Worm (Caenorhabditis elegans): ENCODE data around the gene melo-3.

melo-3 gene

DNA sequence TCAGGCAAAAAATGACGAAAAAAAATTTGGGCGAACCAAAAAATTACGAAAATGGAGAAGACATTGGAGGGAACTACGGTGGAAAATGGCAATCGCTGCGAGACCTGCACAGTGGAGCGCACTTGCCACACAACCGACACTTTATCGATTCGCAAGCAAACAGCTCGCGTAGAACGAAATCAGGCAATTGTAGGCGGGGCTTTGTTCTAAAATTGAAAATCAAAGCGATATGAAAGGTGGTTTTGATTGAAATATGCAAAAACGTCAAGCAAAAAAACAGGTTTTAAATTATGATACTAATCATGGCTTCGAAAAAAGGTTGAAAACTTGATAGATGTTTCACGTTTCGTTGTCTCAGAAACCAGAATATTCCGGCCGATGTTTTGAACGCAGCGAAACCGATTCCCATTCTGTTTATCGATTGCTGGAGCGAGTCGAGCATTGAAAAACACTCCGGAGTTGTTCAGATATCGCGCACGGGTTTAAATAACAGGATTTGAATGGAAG lies 34.4 kb downstream of the melo-3 start, which contains the start of the genes fib-1 and mut-15:
fib-1 (minus strand) TSS at position 40 of the 507 bp plus-strand sequence.
mut-15 (plus strand) TSS at position 360 of the 507 bp plus-strand sequence.
- TF ChIP-seq ceh-13 (GFP tag; optimal IDR thresholded peaks at IDR 0.05) (peak; percentile 41), hmg-4 (GFP tag; optimal IDR thresholded peaks at IDR 0.05) (peak; percentile 48), ets-7 (tag; optimal IDR thresholded peaks at IDR 0.05) (peak; percentile 60), B0310.2 (tag; optimal IDR thresholded peaks at IDR 0.05) (peak; percentile 24), tra-4 (tag; optimal IDR thresholded peaks at IDR 0.05) (no peak), F13C5.2 (tag; optimal IDR thresholded peaks at IDR 0.05) (peak; percentile 86), aly-1 (tag; optimal IDR thresholded peaks at IDR 0.05) (no peak)

DNA sequence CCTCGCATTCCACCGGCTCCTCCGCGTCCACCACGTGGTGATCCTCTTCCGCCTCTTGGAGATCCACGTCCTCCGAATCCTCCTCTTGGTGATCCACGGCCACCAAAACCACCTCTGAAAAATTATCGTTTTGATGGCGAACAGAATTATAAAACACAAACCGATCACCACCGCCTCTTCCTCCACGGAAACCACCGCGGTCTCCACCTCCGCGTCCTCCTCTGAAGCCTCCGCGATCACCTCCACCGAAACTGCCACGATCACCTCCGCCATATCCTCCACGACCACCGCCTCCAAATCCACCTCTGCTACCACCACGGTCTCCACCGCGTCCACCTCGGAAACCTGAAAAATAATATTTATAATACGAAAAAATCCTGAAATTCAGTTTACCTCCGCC lies 35.1 kb downstream of the melo-3 start:
- TF ChIP-seq ceh-36 (tag; optimal IDR thresholded peaks at IDR 0.05) = no peak
- TF ChIP-seq hmg-4 (GFP tag; optimal IDR thresholded peaks at IDR 0.05) = no peak

DNA sequence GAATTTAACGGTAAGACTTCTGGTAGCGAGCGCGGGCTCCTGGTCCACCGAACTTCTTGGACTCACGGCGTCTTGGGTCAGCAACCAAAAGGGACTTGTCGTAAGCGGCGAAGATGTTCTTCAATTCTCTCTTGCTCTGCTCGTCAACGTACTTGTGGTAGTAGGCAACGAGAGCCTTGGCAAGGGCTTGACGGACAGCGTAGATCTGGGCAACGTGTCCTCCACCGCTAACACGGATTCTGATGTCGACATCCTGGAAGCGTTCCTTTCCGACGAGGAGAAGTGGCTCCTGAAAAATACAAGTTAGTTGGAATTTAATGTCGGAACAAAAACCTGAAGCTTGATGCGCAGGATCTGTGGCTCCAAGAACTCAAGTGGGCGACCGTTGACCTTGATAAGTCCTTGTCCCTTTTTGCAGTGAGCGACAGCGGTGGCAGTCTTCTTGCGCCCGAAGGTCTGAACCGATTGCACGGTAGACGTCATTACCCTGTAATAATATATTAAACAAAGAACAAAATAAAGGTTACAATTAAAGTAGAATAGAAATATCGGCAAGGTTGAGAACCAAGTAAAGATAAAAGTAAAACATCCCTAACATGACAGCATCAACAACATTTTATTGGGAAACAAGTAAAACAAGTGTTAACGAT lies 36.5 kb downstream of the melo-3 start, which contains the start of gene rps-16:
rps-16 (minus strand) TSS at position 487 of the 650 bp plus-strand sequence.
- TF ChIP-seq ama-1 (optimal IDR thresholded peaks at IDR 0.05) (peak; percentile 33), hmg-4 (GFP tag; optimal IDR thresholded peaks at IDR 0.05) (no peak)

DNA sequence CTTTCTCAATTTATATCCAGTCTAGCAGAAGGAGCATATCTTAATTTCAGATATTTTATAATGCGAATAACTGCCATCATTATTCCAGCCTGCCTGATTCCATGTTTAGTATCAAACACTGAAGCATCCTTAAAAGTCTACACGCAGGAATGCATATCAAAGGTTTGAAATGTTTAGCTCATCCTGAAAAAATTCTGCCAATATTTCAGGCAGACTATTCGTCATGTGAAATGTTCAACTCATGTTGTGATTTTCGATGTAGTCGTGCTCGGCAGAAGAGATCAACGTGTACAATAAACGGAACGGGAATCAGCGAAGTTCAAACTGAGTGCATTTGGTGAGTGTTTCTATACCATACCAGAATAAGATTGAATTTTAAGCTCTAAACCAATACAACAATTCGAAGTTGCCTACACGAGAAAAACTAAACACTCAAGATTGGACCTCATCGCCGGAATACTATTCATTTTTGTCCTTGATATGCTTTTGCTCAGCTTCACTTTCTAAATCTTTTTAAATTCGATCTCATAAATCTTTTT lies 37.1 kb downstream of the melo-3 start, which contains the start of gene T01C3.11:
T01C3.11 (plus strand) TSS at position 51 of the 539 bp plus-strand sequence.
- TF ChIP-seq flt-1 (GFP tag; IDR thresholded peaks at IDR 0.05) (no peak), hnd-1 (tag; optimal IDR thresholded peaks at IDR 0.05) (no peak), F13C5.2 (tag; optimal IDR thresholded peaks at IDR 0.05) (no peak), hmbx-1 (tag; optimal IDR thresholded peaks at IDR 0.05) (no peak), hmg-4 (GFP tag; optimal IDR thresholded peaks at IDR 0.05) (no peak), ets-7 (tag; optimal IDR thresholded peaks at IDR 0.05) (no peak), scrt-1 (GFP tag; IDR thresholded peaks at IDR 0.05) (no peak), aly-1 (tag; optimal IDR thresholded peaks at IDR 0.05) (no peak), tbx-11 (GFP tag; IDR thresholded peaks at IDR 0.05) (no peak), sea-1 (GFP tag; conservative IDR thresholded peaks at IDR 0.05) (no peak), tra-4 (tag; optimal IDR thresholded peaks at IDR 0.05) (no peak), B0310.2 (tag; optimal IDR thresholded peaks at IDR 0.05) (no peak), ceh-13 (GFP tag; optimal IDR thresholded peaks at IDR 0.05) (no peak), ceh-36 (tag; optimal IDR thresholded peaks at IDR 0.05) (no peak), tbx-37 (GFP tag; conservative IDR thresholded peaks at IDR 0.05) (no peak), ama-1 (optimal IDR thresholded peaks at IDR 0.05) (no peak), pes-1 (GFP tag; IDR thresholded peaks at IDR 0.05) (no peak)

DNA sequence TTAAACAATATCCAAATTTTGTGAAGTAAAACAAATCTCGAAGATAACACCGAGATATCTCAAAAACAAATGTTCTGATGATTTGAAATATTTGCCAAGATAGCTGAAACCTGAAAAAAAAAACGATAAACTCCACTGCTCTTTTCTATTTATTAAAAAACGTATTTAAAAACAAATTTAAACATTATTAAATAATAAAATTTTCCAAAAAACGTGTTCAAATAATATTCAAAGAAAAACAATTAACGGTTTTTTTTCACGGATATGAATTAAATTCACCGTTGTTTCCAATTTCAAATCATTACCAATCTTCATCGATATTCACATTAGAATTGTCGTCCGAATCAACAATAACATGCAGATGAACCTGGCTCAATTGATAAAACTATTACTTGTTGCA lies 40.4 kb downstream of the melo-3 start, which contains the start of gene irld-14:
irld-14 (plus strand) TSS at position 301 of the 400 bp plus-strand sequence.
- TF ChIP-seq ceh-13 (GFP tag; optimal IDR thresholded peaks at IDR 0.05) = no peak
- no peak for TF ChIP-seq hnd-1 (tag; optimal IDR thresholded peaks at IDR 0.05)
- no peak for TF ChIP-seq ama-1 (optimal IDR thresholded peaks at IDR 0.05)

DNA sequence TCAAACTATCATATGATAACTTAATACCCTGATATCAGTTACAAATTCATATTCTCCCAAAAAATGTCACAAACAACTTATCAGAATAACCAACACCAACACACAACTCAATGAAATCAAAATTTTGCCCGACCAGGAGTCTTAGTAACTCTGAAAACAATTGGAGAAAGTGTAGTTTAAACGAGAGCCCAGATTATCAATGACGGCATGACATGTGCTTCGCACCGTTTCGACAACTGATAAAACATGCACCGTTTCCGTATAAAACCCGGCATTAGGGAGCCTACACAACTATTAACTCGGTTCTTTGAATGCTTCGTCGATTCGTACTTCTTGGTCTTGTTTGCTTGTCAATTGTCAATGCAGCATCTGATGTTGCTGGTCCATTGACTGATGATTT lies 43.0 kb downstream of the melo-3 start, which contains the start of gene fil-1:
fil-1 (plus strand) TSS at position 219 of the 400 bp plus-strand sequence.
- no peak for TF ChIP-seq B0310.2 (tag; optimal IDR thresholded peaks at IDR 0.05)
- TF ChIP-seq flt-1 (GFP tag; IDR thresholded peaks at IDR 0.05) = no peak

DNA sequence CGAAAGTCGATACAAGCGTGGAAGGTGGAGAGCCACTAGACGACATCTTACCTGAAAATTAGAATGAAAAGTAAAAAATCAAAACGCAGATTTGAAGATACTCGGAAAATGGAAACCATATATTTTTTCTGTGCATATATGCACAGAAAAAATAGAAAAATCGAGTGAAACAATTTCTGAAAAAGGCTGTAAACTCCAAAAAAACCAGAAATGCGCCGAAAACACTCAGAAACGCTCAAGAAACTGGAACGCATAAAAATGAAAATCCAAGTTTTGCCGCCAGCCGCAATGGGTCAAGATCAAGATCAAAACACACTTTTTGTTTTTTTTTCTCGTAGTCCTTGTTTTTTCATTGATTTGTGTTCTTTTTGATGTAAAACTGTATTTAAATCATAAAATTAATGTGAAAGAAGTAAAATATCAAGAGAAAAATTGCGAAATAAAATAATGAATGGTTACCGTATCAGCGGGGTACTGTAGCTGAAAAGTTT lies 44.0 kb downstream of the melo-3 start, which contains the start of gene T01C3.3:
T01C3.3 (minus strand) TSS at position 51 of the 491 bp plus-strand sequence.
- no peak for TF ChIP-seq tra-4 (tag; optimal IDR thresholded peaks at IDR 0.05)
- no peak for TF ChIP-seq ama-1 (optimal IDR thresholded peaks at IDR 0.05)
- no peak for TF ChIP-seq ceh-13 (GFP tag; optimal IDR thresholded peaks at IDR 0.05)
- no peak for TF ChIP-seq flt-1 (GFP tag; IDR thresholded peaks at IDR 0.05)
- no peak for TF ChIP-seq ets-7 (tag; optimal IDR thresholded peaks at IDR 0.05)
- no peak for TF ChIP-seq tbx-37 (GFP tag; conservative IDR thresholded peaks at IDR 0.05)
- TF ChIP-seq F13C5.2 (tag; optimal IDR thresholded peaks at IDR 0.05) = no peak
- TF ChIP-seq hmg-4 (GFP tag; optimal IDR thresholded peaks at IDR 0.05) = no peak
- no peak for TF ChIP-seq sea-1 (GFP tag; conservative IDR thresholded peaks at IDR 0.05)
- no peak for TF ChIP-seq hnd-1 (tag; optimal IDR thresholded peaks at IDR 0.05)
- TF ChIP-seq B0310.2 (tag; optimal IDR thresholded peaks at IDR 0.05) = no peak
- TF ChIP-seq pes-1 (GFP tag; IDR thresholded peaks at IDR 0.05) = no peak
- no peak for TF ChIP-seq hmbx-1 (tag; optimal IDR thresholded peaks at IDR 0.05)
- TF ChIP-seq aly-1 (tag; optimal IDR thresholded peaks at IDR 0.05) = no peak
- no peak for TF ChIP-seq ceh-36 (tag; optimal IDR thresholded peaks at IDR 0.05)
- TF ChIP-seq tbx-11 (GFP tag; IDR thresholded peaks at IDR 0.05) = no peak
- TF ChIP-seq scrt-1 (GFP tag; IDR thresholded peaks at IDR 0.05) = no peak

DNA sequence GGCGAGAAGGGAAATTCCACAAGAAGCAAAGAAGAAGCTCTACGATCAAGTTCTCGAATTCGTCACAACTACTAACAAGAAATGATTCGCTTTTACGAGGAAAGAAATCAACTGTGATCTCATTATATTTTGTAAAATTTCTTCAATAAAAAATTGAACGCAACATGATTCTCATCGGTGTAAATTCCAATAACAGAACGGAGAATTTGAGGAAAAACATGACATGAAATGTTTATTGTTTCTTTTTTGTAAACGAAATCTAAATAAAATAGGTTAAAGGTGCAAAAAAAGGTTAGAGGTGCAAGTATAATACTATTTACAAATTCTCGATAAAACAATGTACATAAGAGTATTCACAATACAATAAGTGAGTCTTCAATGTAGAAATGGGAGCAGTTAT lies 45.2 kb downstream of the melo-3 start:
- no peak for TF ChIP-seq tbx-11 (GFP tag; IDR thresholded peaks at IDR 0.05)
- no peak for TF ChIP-seq hnd-1 (tag; optimal IDR thresholded peaks at IDR 0.05)
- TF ChIP-seq ceh-13 (GFP tag; optimal IDR thresholded peaks at IDR 0.05) = no peak
- TF ChIP-seq ets-7 (tag; optimal IDR thresholded peaks at IDR 0.05) = no peak
- TF ChIP-seq tbx-37 (GFP tag; conservative IDR thresholded peaks at IDR 0.05) = no peak
- no peak for TF ChIP-seq ama-1 (optimal IDR thresholded peaks at IDR 0.05)
- TF ChIP-seq pes-1 (GFP tag; IDR thresholded peaks at IDR 0.05) = no peak
- no peak for TF ChIP-seq aly-1 (tag; optimal IDR thresholded peaks at IDR 0.05)
- no peak for TF ChIP-seq ceh-36 (tag; optimal IDR thresholded peaks at IDR 0.05)
- no peak for TF ChIP-seq tra-4 (tag; optimal IDR thresholded peaks at IDR 0.05)
- TF ChIP-seq flt-1 (GFP tag; IDR thresholded peaks at IDR 0.05) = no peak
- TF ChIP-seq scrt-1 (GFP tag; IDR thresholded peaks at IDR 0.05) = no peak
- no peak for TF ChIP-seq hmg-4 (GFP tag; optimal IDR thresholded peaks at IDR 0.05)
- no peak for TF ChIP-seq F13C5.2 (tag; optimal IDR thresholded peaks at IDR 0.05)
- no peak for TF ChIP-seq sea-1 (GFP tag; conservative IDR thresholded peaks at IDR 0.05)

Data from whole organism, early embryonic.